Worm (Caenorhabditis elegans): Measurements from ENCODE around the gene mdt-27.

mdt-27 gene

DNA sequence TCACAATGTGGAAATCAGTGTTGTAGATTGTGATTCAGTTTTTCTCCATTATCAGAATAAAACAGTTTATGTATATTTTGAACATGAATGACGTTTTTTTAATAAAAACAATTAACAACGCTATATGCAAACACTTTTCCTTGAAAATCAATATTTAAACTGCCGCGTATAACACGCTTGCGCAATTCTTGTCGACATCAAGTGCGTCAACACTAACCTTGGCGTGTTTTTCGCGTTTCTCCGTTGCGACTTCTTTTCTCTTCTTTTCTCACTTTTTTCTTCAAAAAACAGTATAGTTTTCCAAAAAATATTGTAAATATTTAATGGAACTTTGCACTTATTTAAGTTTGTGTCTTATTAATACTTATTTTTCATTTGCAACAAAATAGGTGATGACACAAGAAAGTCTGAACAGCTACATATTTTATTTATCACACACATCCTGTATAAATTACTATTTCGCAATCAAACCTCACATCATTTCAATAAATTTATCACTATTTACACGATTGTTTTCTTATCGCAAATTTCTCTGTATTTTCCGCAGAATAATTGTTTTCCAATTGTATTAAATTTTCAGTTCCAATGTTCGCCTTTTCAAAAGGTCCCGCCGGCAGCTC, 38.1 kb downstream of the mdt-27 start, which contains the start of gene spas-1 (continued):
- no peak for TF ChIP-seq mab-9 (GFP tag; IDR thresholded peaks at IDR 0.05)
- peak; percentile 37 for TF ChIP-seq fkh-10 (GFP tag; optimal IDR thresholded peaks at IDR 0.05)
- peak; percentile 68 for TF ChIP-seq ceh-8 (GFP tag; optimal IDR thresholded peaks at IDR 0.05)
- no peak for TF ChIP-seq ets-5 (GFP tag; IDR thresholded peaks at IDR 0.05)
- TF ChIP-seq tlp-1 (tag; optimal IDR thresholded peaks at IDR 0.05) = no peak
- no peak for TF ChIP-seq hlh-4 (tag; optimal IDR thresholded peaks at IDR 0.05)
- TF ChIP-seq irx-1 (tag; optimal IDR thresholded peaks at IDR 0.05) = peak; percentile 79
- no peak for TF ChIP-seq zag-1 (tag; optimal IDR thresholded peaks at IDR 0.05)
- peak; percentile 19 for TF ChIP-seq pag-3 (tag; optimal IDR thresholded peaks at IDR 0.05; ENCODE audit: borderline replicate concordance, insufficient read depth)
- TF ChIP-seq elt-2 (tag; optimal IDR thresholded peaks at IDR 0.05) = peak; percentile 81
- no peak for TF ChIP-seq nhr-84 (tag; optimal IDR thresholded peaks at IDR 0.05)
- TF ChIP-seq sup-37 (GFP tag; optimal IDR thresholded peaks at IDR 0.05) = peak; percentile 21
- TF ChIP-seq C16A3.4 (tag; optimal IDR thresholded peaks at IDR 0.05) = peak; percentile 91
- TF ChIP-seq efl-3 (GFP tag; optimal IDR thresholded peaks at IDR 0.05) = no peak
- peak; percentile 76 to 91 (median 84) for TF ChIP-seq ceh-82 (tag; optimal IDR thresholded peaks at IDR 0.05)
- peak in 3 of 6 experiments; percentile 47 to 87 (median 87) for TF ChIP-seq elt-3 (tag; optimal IDR thresholded peaks at IDR 0.05)
- peak; percentile 81 for TF ChIP-seq grh-1 (GFP tag; IDR thresholded peaks at IDR 0.05)
- peak; percentile 92 for TF ChIP-seq nhr-19 (GFP tag; conservative IDR thresholded peaks at IDR 0.05)
- TF ChIP-seq isw-1 (GFP tag; IDR thresholded peaks at IDR 0.05) = peak; percentile 82
- TF ChIP-seq nhr-76 (tag; optimal IDR thresholded peaks at IDR 0.05) = no peak
- TF ChIP-seq rnt-1 (tag; optimal IDR thresholded peaks at IDR 0.05) = peak; percentile 92
- peak; percentile 92 for TF ChIP-seq swsn-7 (tag; optimal IDR thresholded peaks at IDR 0.05)
- no peak for TF ChIP-seq fkh-4 (tag; optimal IDR thresholded peaks at IDR 0.05; ENCODE audit: borderline replicate concordance)
- peak in 1 of 2 experiments; percentile 62 for TF ChIP-seq ztf-11 (tag; optimal IDR thresholded peaks at IDR 0.05)
- peak; percentile 98 for TF ChIP-seq dpl-1 (GFP tag; optimal IDR thresholded peaks at IDR 0.05)
- TF ChIP-seq hlh-17 (GFP tag; optimal IDR thresholded peaks at IDR 0.05; ENCODE audit: borderline replicate concordance) = no peak
- no peak for TF ChIP-seq ceh-63 (GFP tag; optimal IDR thresholded peaks at IDR 0.05)
- no peak for TF ChIP-seq ceh-90 (tag; optimal IDR thresholded peaks at IDR 0.05)
- TF ChIP-seq sptf-1 (tag; optimal IDR thresholded peaks at IDR 0.05) = no peak
- TF ChIP-seq fos-1 (tag; optimal IDR thresholded peaks at IDR 0.05) = peak; percentile 75
- peak; percentile 92 for TF ChIP-seq tbx-2 (tag; optimal IDR thresholded peaks at IDR 0.05)
- peak; percentile 85 for TF ChIP-seq dsc-1 (tag; optimal IDR thresholded peaks at IDR 0.05)
- TF ChIP-seq fkh-8 (tag; optimal IDR thresholded peaks at IDR 0.05) = peak; percentile 77
- peak; percentile 98 to 99 for TF ChIP-seq lin-35 (GFP tag; optimal IDR thresholded peaks at IDR 0.05)
- TF ChIP-seq lin-15B (tag; optimal IDR thresholded peaks at IDR 0.05) = peak; percentile 78
- no peak for TF ChIP-seq nhr-12 (tag; optimal IDR thresholded peaks at IDR 0.05)
- peak; percentile 70 for TF ChIP-seq C04F5.9 (tag; optimal IDR thresholded peaks at IDR 0.05)
- TF ChIP-seq unc-62 (GFP tag; optimal IDR thresholded peaks at IDR 0.05) = peak; percentile 42
- TF ChIP-seq lin-13 (GFP tag; optimal IDR thresholded peaks at IDR 0.05) = peak; percentile 86
- peak; percentile 46 for TF ChIP-seq pax-3 (tag; optimal IDR thresholded peaks at IDR 0.05)
- TF ChIP-seq ztf-4 (tag; optimal IDR thresholded peaks at IDR 0.05) = peak; percentile 76
- TF ChIP-seq pqm-1 (tag; optimal IDR thresholded peaks at IDR 0.05) = no peak
- TF ChIP-seq alr-1 (tag; optimal IDR thresholded peaks at IDR 0.05; ENCODE audit: borderline replicate concordance) = no peak
- no peak for TF ChIP-seq egl-27 (tag; optimal IDR thresholded peaks at IDR 0.05)
- peak; percentile 95 for TF ChIP-seq nhr-71 (tag; optimal IDR thresholded peaks at IDR 0.05)
- TF ChIP-seq unc-130 (tag; optimal IDR thresholded peaks at IDR 0.05) = peak; percentile 88
- TF ChIP-seq snpc-4 (tag; optimal IDR thresholded peaks at IDR 0.05) = peak; percentile 91
- no peak for TF ChIP-seq hpl-2 (GFP tag; optimal IDR thresholded peaks at IDR 0.05)
- peak; percentile 59 for TF ChIP-seq F16B12.6 (tag; optimal IDR thresholded peaks at IDR 0.05)
- peak in 1 of 2 experiments; percentile 79 for TF ChIP-seq mdl-1 (tag; optimal IDR thresholded peaks at IDR 0.05)
- peak; percentile 79 for TF ChIP-seq egl-13 (tag; optimal IDR thresholded peaks at IDR 0.05)
